Fruit fly (Drosophila melanogaster): Measurements from ENCODE around the gene Gr93c.
A peak's percentile ranks its signal among the peaks of the same experiment; 100 is the strongest.

The Gr93c gene

dm6 chr3R:21856098-21856872 lies 11.2 kb upstream of the Gr93c start, which contains the start of gene glec (continued):
- TF ChIP-seq MTF-1 (GFP tag; optimal IDR thresholded peaks at IDR 0.05; ENCODE audit: borderline replicate concordance) (peak; percentile 67), nau (GFP tag; optimal IDR thresholded peaks at IDR 0.05) (no peak), pum (GFP tag; optimal IDR thresholded peaks at IDR 0.05) (no peak), HmgZ (tag; optimal IDR thresholded peaks at IDR 0.05) (peak; percentile 65), ci (GFP tag; IDR thresholded peaks at IDR 0.05) (peak; percentile 90), E2f1 (GFP tag; IDR thresholded peaks at IDR 0.05) (peak; percentile 8; the same call in 1 of the 2 replicates), CG12104 (GFP tag; optimal IDR thresholded peaks at IDR 0.05) (no peak), Rx (GFP tag; IDR thresholded peaks at IDR 0.05) (peak; percentile 41; the same call in 1 of the 2 replicates), org-1 (GFP tag; optimal IDR thresholded peaks at IDR 0.05) (no peak), CG14014 (GFP tag; IDR thresholded peaks at IDR 0.05) (peak; percentile 44; the same call in 1 of the 2 replicates), prd (optimal IDR thresholded peaks at IDR 0.05) (no peak), prd (GFP tag; IDR thresholded peaks at IDR 0.05) (peak; percentile 24; the same call in 2 of the 3 replicates), Blimp-1 (GFP tag; optimal IDR thresholded peaks at IDR 0.05) (peak; percentile 99), Hmr (GFP tag; optimal IDR thresholded peaks at IDR 0.05) (peak; percentile 61), CG31365 (tag; optimal IDR thresholded peaks at IDR 0.05) (no peak), ems (GFP tag; optimal IDR thresholded peaks at IDR 0.05) (no peak), vnd (GFP tag; IDR thresholded peaks at IDR 0.05; ENCODE audit: partially characterized antibody) (peak; percentile 17; the same call in 1 of the 3 replicates), ase (GFP tag; IDR thresholded peaks at IDR 0.05) (no peak), Neu2 (GFP tag; optimal IDR thresholded peaks at IDR 0.05; ENCODE audit: borderline replicate concordance) (no peak), CG12219 (GFP tag; optimal IDR thresholded peaks at IDR 0.05) (peak; percentile 33), Poxn (GFP tag; IDR thresholded peaks at IDR 0.05) (no peak), pros (GFP tag; optimal IDR thresholded peaks at IDR 0.05) (peak; percentile 8), sens-2 (GFP tag; IDR thresholded peaks at IDR 0.05) (no peak), CG18262 (tag; optimal IDR thresholded peaks at IDR 0.05) (peak; percentile 37), sima (GFP tag; optimal IDR thresholded peaks at IDR 0.05) (no peak), CG8089 (GFP tag; optimal IDR thresholded peaks at IDR 0.05) (peak; percentile 11), CG8290 (GFP tag; optimal IDR thresholded peaks at IDR 0.05) (no peak), CG8290 (tag; optimal IDR thresholded peaks at IDR 0.05) (peak in 1 of 2 experiments; percentile 89), tgo (GFP tag; IDR thresholded peaks at IDR 0.05) (0 out of 3 replicates have a peak, but pooled peaks have one; percentile 31), CG15601 (tag; optimal IDR thresholded peaks at IDR 0.05) (no peak), Trl (optimal IDR thresholded peaks at IDR 0.05) (peak; percentile 90 to 93), Trl (GFP tag; optimal IDR thresholded peaks at IDR 0.05) (peak; percentile 67), CG3065 (GFP tag; optimal IDR thresholded peaks at IDR 0.05) (no peak), CG8359 (GFP tag; optimal IDR thresholded peaks at IDR 0.05; ENCODE audit: borderline replicate concordance) (no peak), tap (tag; optimal IDR thresholded peaks at IDR 0.05) (no peak), CG15514 (GFP tag; optimal IDR thresholded peaks at IDR 0.05) (peak; percentile 91), CG3407 (GFP tag; optimal IDR thresholded peaks at IDR 0.05) (peak; percentile 12), gem (tag; optimal IDR thresholded peaks at IDR 0.05) (peak; percentile 66), CG17186 (GFP tag; optimal IDR thresholded peaks at IDR 0.05) (no peak), CG13296 (GFP tag; optimal IDR thresholded peaks at IDR 0.05) (peak; percentile 43), CG4360 (GFP tag; IDR thresholded peaks at IDR 0.05) (peak; percentile 60; the same call in 1 of the 2 replicates), NC2β (GFP tag; optimal IDR thresholded peaks at IDR 0.05) (peak; percentile 87), CG6175 (GFP tag; IDR thresholded peaks at IDR 0.05) (peak; percentile 6; the same call in 1 of the 3 replicates), zen2 (GFP tag; IDR thresholded peaks at IDR 0.05; ENCODE audit: partially characterized antibody) (peak; percentile 42; the same call in 1 of the 3 replicates), Aef1 (GFP tag; IDR thresholded peaks at IDR 0.05) (no peak), Spps (tag; optimal IDR thresholded peaks at IDR 0.05) (no peak), gce (GFP tag; IDR thresholded peaks at IDR 0.05) (peak; percentile 68; the same call in 2 of the 3 replicates), gsb (GFP tag; IDR thresholded peaks at IDR 0.05) (peak; percentile 32; the same call in 1 of the 2 replicates), lola (GFP tag; optimal IDR thresholded peaks at IDR 0.05) (peak in 1 of 3 experiments; percentile 48)

Data from whole organism, embryonic.